Fruit fly (Drosophila melanogaster): ENCODE data around the gene GlcAT-S.

Gene GlcAT-S

dm6 chr2L:9568360-9569088, 47.7 kb upstream of the GlcAT-S start, which contains the start of gene brwl (continued):
- TF ChIP-seq Fer3 (tag; optimal IDR thresholded peaks at IDR 0.05), result peak; percentile 98
- peak; percentile 99 for TF ChIP-seq CG10209 (GFP tag; optimal IDR thresholded peaks at IDR 0.05)
- peak; percentile 89 for TF ChIP-seq YL-1 (GFP tag; optimal IDR thresholded peaks at IDR 0.05)
- peak; percentile 99 for TF ChIP-seq CG13775 (GFP tag; optimal IDR thresholded peaks at IDR 0.05)
- no peak for TF ChIP-seq hth (optimal IDR thresholded peaks at IDR 0.05)
- peak; percentile 95 for TF ChIP-seq pb (GFP tag; optimal IDR thresholded peaks at IDR 0.05)
- TF ChIP-seq ind (GFP tag; optimal IDR thresholded peaks at IDR 0.05), result peak; percentile 99
- peak; percentile 92 for TF ChIP-seq CkIIα-i1 (GFP tag; IDR thresholded peaks at IDR 0.05)
- peak; percentile 98 for TF ChIP-seq Dek (tag; optimal IDR thresholded peaks at IDR 0.05)
- TF ChIP-seq CG7357 (GFP tag; IDR thresholded peaks at IDR 0.05), result peak; percentile 95
- TF ChIP-seq CG3065 (GFP tag; optimal IDR thresholded peaks at IDR 0.05), result peak; percentile 98
- TF ChIP-seq chm (GFP tag; IDR thresholded peaks at IDR 0.05), result peak; percentile 95
- TF ChIP-seq CG10147 (GFP tag; optimal IDR thresholded peaks at IDR 0.05), result peak; percentile 98
- peak; percentile 97 for TF ChIP-seq CG11093 (GFP tag; IDR thresholded peaks at IDR 0.05)
- peak; percentile 99 for TF ChIP-seq CG8290 (GFP tag; optimal IDR thresholded peaks at IDR 0.05)
- TF ChIP-seq CG8290 (tag; optimal IDR thresholded peaks at IDR 0.05), result peak; percentile 92 to 93
- peak; percentile 98 for TF ChIP-seq NC2β (GFP tag; optimal IDR thresholded peaks at IDR 0.05)
- peak; percentile 97 for TF ChIP-seq nerfin-1 (tag; optimal IDR thresholded peaks at IDR 0.05)
- peak; percentile 92 for TF ChIP-seq Deaf1 (tag; optimal IDR thresholded peaks at IDR 0.05)
- peak; percentile 98 for TF ChIP-seq H15 (GFP tag; IDR thresholded peaks at IDR 0.05)
- TF ChIP-seq CG11696 (GFP tag; IDR thresholded peaks at IDR 0.05), result peak; percentile 92
- peak; percentile 77 for TF ChIP-seq CG15479 (GFP tag; optimal IDR thresholded peaks at IDR 0.05)
- TF ChIP-seq CG18476 (GFP tag; optimal IDR thresholded peaks at IDR 0.05), result peak; percentile 98
- peak; percentile 98 for TF ChIP-seq ranshi (GFP tag; IDR thresholded peaks at IDR 0.05)
- TF ChIP-seq CG7786 (GFP tag; optimal IDR thresholded peaks at IDR 0.05), result peak; percentile 98
- peak; percentile 90 for TF ChIP-seq CG31365 (tag; optimal IDR thresholded peaks at IDR 0.05)
- TF ChIP-seq Hsf (GFP tag; optimal IDR thresholded peaks at IDR 0.05), result peak; percentile 99
- peak; percentile 91 for TF ChIP-seq abd-A (tag; optimal IDR thresholded peaks at IDR 0.05)
- peak; percentile 99 for TF ChIP-seq tio (GFP tag; optimal IDR thresholded peaks at IDR 0.05)
- peak; percentile 96 for TF ChIP-seq NC2α (GFP tag; optimal IDR thresholded peaks at IDR 0.05)
- peak; percentile 95 for TF ChIP-seq gt (GFP tag; IDR thresholded peaks at IDR 0.05)
- TF ChIP-seq Atf6 (GFP tag; IDR thresholded peaks at IDR 0.05), result peak; percentile 99
- peak; percentile 99 for TF ChIP-seq Xrp1 (GFP tag; IDR thresholded peaks at IDR 0.05)
- peak; percentile 98 for TF ChIP-seq CG30431 (GFP tag; optimal IDR thresholded peaks at IDR 0.05)
- peak; percentile 98 for TF ChIP-seq cwo (GFP tag; optimal IDR thresholded peaks at IDR 0.05)
- peak; percentile 99 for TF ChIP-seq lab (GFP tag; optimal IDR thresholded peaks at IDR 0.05)
- TF ChIP-seq CG4707 (GFP tag; optimal IDR thresholded peaks at IDR 0.05), result peak; percentile 90
- peak; percentile 99 for TF ChIP-seq lmd (GFP tag; IDR thresholded peaks at IDR 0.05)
- TF ChIP-seq CG33557 (GFP tag; optimal IDR thresholded peaks at IDR 0.05), result peak; percentile 97
- peak; percentile 98 for TF ChIP-seq slbo (GFP tag; IDR thresholded peaks at IDR 0.05)
- TF ChIP-seq sim (GFP tag; IDR thresholded peaks at IDR 0.05), result peak; percentile 98
- peak; percentile 95 for TF ChIP-seq fd64A (GFP tag; optimal IDR thresholded peaks at IDR 0.05)
- TF ChIP-seq Hr3 (GFP tag; optimal IDR thresholded peaks at IDR 0.05), result peak; percentile 99
- peak; percentile 96 for TF ChIP-seq fd102C (GFP tag; optimal IDR thresholded peaks at IDR 0.05)
- TF ChIP-seq CG6654 (GFP tag; optimal IDR thresholded peaks at IDR 0.05), result peak; percentile 91
- peak; percentile 99 for TF ChIP-seq Oli (tag; optimal IDR thresholded peaks at IDR 0.05)
- TF ChIP-seq HmgD (GFP tag; optimal IDR thresholded peaks at IDR 0.05), result peak; percentile 95
- TF ChIP-seq Mad (GFP tag; optimal IDR thresholded peaks at IDR 0.05), result peak; percentile 97
- TF ChIP-seq CHES-1-like (GFP tag; optimal IDR thresholded peaks at IDR 0.05), result peak; percentile 97
- peak; percentile 96 for TF ChIP-seq CG9932 (GFP tag; IDR thresholded peaks at IDR 0.05)
- peak; percentile 81 for TF ChIP-seq crol (GFP tag; IDR thresholded peaks at IDR 0.05)

All from whole organism, embryonic.